Worm (Caenorhabditis elegans) whole organism, L1 larva: ENCODE data around the gene gba-3.

ENCODE experiments used
- C34B4.2 ChIP-seq: sonication (generic microtip); optimal IDR thresholded peaks from 2 replicates; lab custom pipeline; 2017; ENCODE audit warnings: mild to moderate bottlenecking, missing genetic modification characterization, missing compliant biosample characterization
- Y116A8C.19 ChIP-seq: sonication (generic microtip); optimal IDR thresholded peaks from 2 replicates; lab custom pipeline; 2016; ENCODE audit warnings: missing compliant biosample characterization, missing genetic modification characterization, borderline replicate concordance
- dpl-1 ChIP-seq, 3 experiments: fragments of 150-350 bp in 2 of 3; sonication (generic microtip) in 1 of 3; optimal IDR thresholded peaks; 2 replicates each; lab custom pipeline; 2014 to 2017; ENCODE audit warnings: missing biosample characterization in 3 of 3, missing genetic modification characterization in 3 of 3, missing genetic modification reagents in 3 of 3
- efl-1 ChIP-seq, 4 experiments: fragments of 150-350 bp; optimal IDR thresholded peaks in 3 of 4; peaks in 1 of 4; 1 replicate in 1 of 4; 2 replicates in 3 of 4; lab custom pipeline; 2014; ENCODE audit warnings: missing biosample characterization in 2 of 4, missing genetic modification characterization in 2 of 4, missing genetic modification reagents in 2 of 4
- efl-3 ChIP-seq: fragments of 200-800 bp; sonication (Bioruptor generic); optimal IDR thresholded peaks from 2 replicates; lab custom pipeline; 2018; ENCODE audit warnings: mild to moderate bottlenecking, missing genetic modification characterization, missing compliant biosample characterization
- elt-2 ChIP-seq: sonication (generic microtip); optimal IDR thresholded peaks from 2 replicates; lab custom pipeline; 2016; ENCODE audit warnings: missing genetic modification characterization, mild to moderate bottlenecking, inconsistent platforms, missing compliant biosample characterization, missing genetic modification reagents
- ets-5 ChIP-seq: fragments of 200-800 bp; sonication (Bioruptor generic); IDR thresholded peaks from 2 replicates; pipeline ENCODE4 v1.3.6; 2022; ENCODE audit warnings: missing genetic modification characterization, missing compliant biosample characterization
- fkh-10 ChIP-seq: sonication (generic microtip); optimal IDR thresholded peaks from 2 replicates; lab custom pipeline; 2017; ENCODE audit warnings: missing biosample characterization, missing genetic modification reagents, missing genetic modification characterization
- fos-1 ChIP-seq: fragments of 150-350 bp; optimal IDR thresholded peaks from 2 replicates; lab custom pipeline; 2014; ENCODE audit warnings: missing biosample characterization, missing genetic modification characterization
- grh-1 ChIP-seq: fragments of 200-800 bp; sonication (Bioruptor generic); IDR thresholded peaks from 2 replicates; pipeline ENCODE4 v1.3.6; 2022; ENCODE audit warnings: missing genetic modification reagents, missing genetic modification characterization, missing compliant biosample characterization
- hlh-17 ChIP-seq: fragments of 200-800 bp; sonication (Bioruptor generic); optimal IDR thresholded peaks from 2 replicates; lab custom pipeline; 2018; ENCODE audit warnings: missing genetic modification characterization, mild to moderate bottlenecking, missing compliant biosample characterization, moderate library complexity, borderline replicate concordance
- hlh-4 ChIP-seq: sonication (generic microtip); optimal IDR thresholded peaks from 2 replicates; lab custom pipeline; 2016; ENCODE audit warnings: mild to moderate bottlenecking, missing genetic modification characterization, missing compliant biosample characterization
- hpl-2 ChIP-seq: fragments of 150-350 bp; optimal IDR thresholded peaks from 2 replicates; lab custom pipeline; 2014; ENCODE audit warnings: missing biosample characterization, missing genetic modification reagents, missing genetic modification characterization
- jun-1 ChIP-seq: fragments of 150-350 bp; optimal IDR thresholded peaks from 2 replicates; lab custom pipeline; 2014; ENCODE audit warnings: missing biosample characterization, missing genetic modification reagents, missing genetic modification characterization
- lin-13 ChIP-seq: fragments of 150-350 bp; optimal IDR thresholded peaks from 2 replicates; lab custom pipeline; 2014; ENCODE audit warnings: missing biosample characterization, missing genetic modification reagents, missing genetic modification characterization
- lin-14 ChIP-seq: fragments of 200-800 bp; sonication (Bioruptor generic); optimal IDR thresholded peaks from 2 replicates; lab custom pipeline; 2018; ENCODE audit warnings: mild to moderate bottlenecking, missing genetic modification characterization, moderate library complexity, missing compliant biosample characterization
- lin-35 ChIP-seq, 2 experiments: fragments of 150-350 bp; optimal IDR thresholded peaks; 2 replicates each; lab custom pipeline; 2014; ENCODE audit warnings: missing biosample characterization in 2 of 2, missing genetic modification characterization in 2 of 2, missing genetic modification reagents in 2 of 2
- mab-9 ChIP-seq: fragments of 200-800 bp; sonication (Bioruptor generic); IDR thresholded peaks from 2 replicates; pipeline ENCODE4 v1.3.6; 2022; ENCODE audit warnings: missing genetic modification reagents, missing genetic modification characterization, missing compliant biosample characterization
- mef-2 ChIP-seq: fragments of 150-350 bp; optimal IDR thresholded peaks from 2 replicates; lab custom pipeline; 2014; ENCODE audit warnings: missing biosample characterization, missing genetic modification characterization
- nhr-12 ChIP-seq: sonication (generic microtip); optimal IDR thresholded peaks from 2 replicates; lab custom pipeline; 2017; ENCODE audit warnings: missing biosample characterization, missing genetic modification characterization
- nhr-20 ChIP-seq: sonication (generic microtip); optimal IDR thresholded peaks from 2 replicates; lab custom pipeline; 2016; ENCODE audit warnings: mild to moderate bottlenecking, missing genetic modification characterization, missing compliant biosample characterization
- nhr-237 ChIP-seq: fragments of 150-350 bp; optimal IDR thresholded peaks from 2 replicates; lab custom pipeline; 2014; ENCODE audit warnings: missing biosample characterization, missing genetic modification characterization
- nhr-47 ChIP-seq: sonication (generic microtip); optimal IDR thresholded peaks from 2 replicates; lab custom pipeline; 2016; ENCODE audit warnings: mild to moderate bottlenecking, missing genetic modification characterization, moderate library complexity, missing compliant biosample characterization
- nhr-71 ChIP-seq: sonication (generic microtip); optimal IDR thresholded peaks from 2 replicates; lab custom pipeline; 2016; ENCODE audit warnings: mild to moderate bottlenecking, missing genetic modification characterization, moderate library complexity, missing compliant biosample characterization
- nhr-77 ChIP-seq: fragments of 150-350 bp; optimal IDR thresholded peaks from 2 replicates; lab custom pipeline; 2014; ENCODE audit warnings: missing biosample characterization, missing genetic modification characterization
- nhr-85 ChIP-seq: sonication (generic microtip); peaks from one replicate; lab custom pipeline; 2016; ENCODE audit warnings: missing genetic modification characterization, inconsistent platforms, missing compliant biosample characterization
- nhr-90 ChIP-seq: sonication (generic microtip); optimal IDR thresholded peaks from 2 replicates; lab custom pipeline; 2016; ENCODE audit warnings: mild to moderate bottlenecking, missing genetic modification characterization, missing compliant biosample characterization; ENCODE audit not compliant: poor library complexity
- pqm-1 ChIP-seq: sonication (generic microtip); optimal IDR thresholded peaks from 3 replicates; lab custom pipeline; 2017; ENCODE audit warnings: missing biosample characterization, missing genetic modification characterization
- snu-23 ChIP-seq: sonication (generic microtip); optimal IDR thresholded peaks from 2 replicates; lab custom pipeline; 2016; ENCODE audit warnings: missing genetic modification characterization, missing compliant biosample characterization
- swsn-7 ChIP-seq: sonication (generic microtip); optimal IDR thresholded peaks from 2 replicates; lab custom pipeline; 2016; ENCODE audit warnings: missing genetic modification characterization, missing compliant biosample characterization
- tlp-1 ChIP-seq: fragments of 150-350 bp; optimal IDR thresholded peaks from 2 replicates; lab custom pipeline; 2014; ENCODE audit warnings: missing biosample characterization, missing genetic modification characterization
- unc-130 ChIP-seq: fragments of 150-350 bp; optimal IDR thresholded peaks from 2 replicates; lab custom pipeline; 2017; ENCODE audit warnings: missing biosample characterization, missing genetic modification characterization, inconsistent platforms
- unc-86 ChIP-seq: sonication (generic microtip); optimal IDR thresholded peaks from 2 replicates; lab custom pipeline; 2016; ENCODE audit warnings: missing genetic modification characterization, missing compliant biosample characterization
- vab-15 ChIP-seq: sonication (generic microtip); optimal IDR thresholded peaks from 2 replicates; lab custom pipeline; 2017; ENCODE audit warnings: missing genotype, mild to moderate bottlenecking, missing genetic modification characterization, missing compliant biosample characterization
- zag-1 ChIP-seq: fragments of 150-350 bp; optimal IDR thresholded peaks from 2 replicates; lab custom pipeline; 2014; ENCODE audit warnings: missing biosample characterization, missing genetic modification characterization
- zip-4 ChIP-seq: fragments of 200-800 bp; sonication (Bioruptor generic); optimal IDR thresholded peaks from 2 replicates; lab custom pipeline; 2018; ENCODE audit warnings: mild to moderate bottlenecking, missing genetic modification characterization, moderate library complexity, missing compliant biosample characterization

gba-3 gene

DNA sequence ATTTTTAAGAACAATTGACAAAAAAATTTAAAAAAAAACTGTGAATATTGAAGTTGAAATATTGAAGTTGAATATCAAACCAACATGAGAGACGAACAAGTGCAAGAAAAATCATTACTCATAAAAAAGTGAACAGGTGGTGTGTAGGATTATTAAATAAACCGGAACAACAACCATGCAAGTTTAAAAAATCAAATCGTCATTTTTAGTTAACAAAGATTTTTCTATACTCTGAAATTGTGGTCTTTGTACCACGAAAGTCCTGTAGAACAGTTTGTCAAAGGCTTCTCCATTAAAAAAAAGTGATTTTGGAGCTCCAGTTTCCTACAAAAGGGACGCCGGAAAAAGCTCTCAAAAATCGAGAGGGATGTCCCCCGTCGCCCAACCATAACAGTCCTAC lies 33.1 kb upstream of the gba-3 start, which contains the start of gene C06A12.19 (continued):
- no peak for TF ChIP-seq ets-5 (GFP tag; lab: Robert Waterston, UW)
- TF ChIP-seq, all 84 proteins: peak for 0

DNA sequence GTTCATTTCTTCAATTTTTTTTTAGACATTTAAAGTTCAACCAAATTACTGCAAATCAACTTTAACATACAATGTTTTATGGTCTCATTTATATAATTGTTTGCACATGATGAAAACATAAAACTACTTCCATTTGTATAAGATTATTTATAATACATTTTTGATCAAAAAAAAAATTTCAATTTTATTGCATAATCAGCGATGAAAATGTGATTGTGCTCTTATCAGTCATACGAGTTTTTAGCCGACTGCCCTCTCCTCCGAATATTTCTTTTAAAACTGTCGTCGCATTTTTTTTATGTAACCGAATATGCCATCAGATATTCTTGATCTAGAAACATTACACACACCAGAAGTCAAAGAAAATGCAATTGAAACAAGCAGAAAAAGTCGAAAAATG lies 32.7 kb upstream of the gba-3 start, which contains the start of gene F08A7.1:
F08A7.1 (plus strand) TSS at position 191 of the 400 bp plus-strand sequence.
- TF ChIP-seq efl-1 (optimal IDR thresholded peaks at IDR 0.05; lab: Kevin White, UChicago) (no peak), efl-1 (GFP tag; optimal IDR thresholded peaks at IDR 0.05 in 1 of 2; lab: Kevin White, UChicago) (no peak), zip-4 (GFP tag; lab: Kevin White, UChicago) (no peak), nhr-85 (tag; lab: Kevin White, UChicago) (peak; percentile 32), pqm-1 (no peak), elt-2 (tag; lab: Kevin White, UChicago) (peak; percentile 63), hlh-4 (no peak)

DNA sequence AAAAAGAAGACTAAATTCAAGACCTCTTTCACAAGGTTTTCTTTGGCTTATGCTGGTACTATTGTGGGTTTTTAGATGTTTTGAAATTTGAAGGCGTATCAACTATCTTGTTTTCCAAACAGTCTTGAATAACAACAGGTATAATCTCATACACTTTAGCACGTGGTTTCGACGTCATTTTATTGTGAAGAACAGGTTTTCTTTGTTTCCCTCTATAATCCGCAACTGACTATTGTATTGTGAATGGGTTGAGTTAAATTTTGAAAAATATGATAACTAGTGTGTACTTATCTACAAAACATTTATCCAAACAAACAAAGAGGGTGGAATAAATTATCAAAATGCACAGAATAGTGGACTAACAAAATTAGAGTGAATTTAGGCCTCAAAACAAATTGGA lies 31.9 kb upstream of the gba-3 start:
- TF ChIP-seq lin-35 (GFP tag; optimal IDR thresholded peaks at IDR 0.05; lab: Kevin White, UChicago): peak in 1 of 2 experiments; percentile 62
- peak; percentile 68 for TF ChIP-seq grh-1 (GFP tag; lab: Robert Waterston, UW)
- peak; percentile 37 for TF ChIP-seq nhr-71 (tag; lab: Kevin White, UChicago)
- peak; percentile 39 for TF ChIP-seq lin-14 (GFP tag; lab: Kevin White, UChicago)
- peak; percentile 79 for TF ChIP-seq nhr-85 (tag; lab: Kevin White, UChicago)
- no peak for TF ChIP-seq jun-1
- TF ChIP-seq efl-1 (optimal IDR thresholded peaks at IDR 0.05; lab: Kevin White, UChicago): no peak
- peak in 1 of 2 experiments; percentile 33 for TF ChIP-seq efl-1 (GFP tag; optimal IDR thresholded peaks at IDR 0.05 in 1 of 2; lab: Kevin White, UChicago)
- TF ChIP-seq C34B4.2: no peak
- peak; percentile 67 for TF ChIP-seq nhr-20
- peak; percentile 65 for TF ChIP-seq snu-23 (GFP tag; lab: Kevin White, UChicago)

DNA sequence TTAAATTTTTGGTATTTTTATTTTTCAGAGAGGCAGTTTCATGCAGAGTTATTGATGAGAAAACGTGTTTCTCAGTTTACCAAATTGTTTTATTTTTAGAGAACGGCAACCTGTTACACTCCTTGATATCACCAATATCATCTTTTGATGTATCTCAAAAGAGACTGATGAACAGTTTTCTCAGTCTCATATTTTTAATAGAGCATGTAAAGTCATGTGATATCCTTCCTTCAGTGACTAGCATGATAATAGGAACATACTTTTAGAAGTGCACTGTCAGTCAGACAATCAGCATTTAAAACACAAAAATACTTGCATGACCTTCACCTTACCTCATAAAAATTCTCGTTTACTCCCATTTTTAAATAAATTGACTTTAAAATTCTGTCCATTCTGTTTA lies 30.6 kb upstream of the gba-3 start, which contains the start of gene F11E6.11:
F11E6.11 (plus strand) TSS at position 325 of the 400 bp plus-strand sequence.
- TF ChIP-seq lin-35 (GFP tag; optimal IDR thresholded peaks at IDR 0.05; lab: Kevin White, UChicago) (peak in 1 of 2 experiments; percentile 16), vab-15 (tag; lab: Kevin White, UChicago) (no peak), swsn-7 (no peak), zag-1 (tag; lab: Kevin White, UChicago) (no peak)

DNA sequence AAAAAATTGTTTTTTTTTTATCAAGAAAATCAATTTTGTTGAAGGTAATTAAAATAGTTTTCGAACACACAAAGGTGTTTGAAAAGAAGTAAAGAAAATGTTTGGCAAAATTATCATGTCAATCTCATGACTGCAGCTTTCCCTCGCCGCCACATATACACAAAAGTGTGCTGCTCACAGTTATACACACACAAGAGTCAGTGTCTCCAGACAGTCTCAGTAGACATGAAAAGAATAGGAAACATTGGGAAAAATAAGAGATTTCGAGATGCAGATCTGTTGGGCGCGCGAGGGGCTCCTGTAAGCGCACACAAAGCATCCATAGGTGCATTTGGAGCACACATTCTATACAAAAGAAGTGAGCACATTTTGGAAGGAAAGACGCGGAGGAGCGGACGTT lies 24.8 kb upstream of the gba-3 start:
- TF ChIP-seq nhr-12 (tag; lab: Kevin White, UChicago) (no peak), vab-15 (tag; lab: Kevin White, UChicago) (no peak), nhr-77 (no peak), mab-9 (no peak), hpl-2 (GFP tag; lab: Kevin White, UChicago) (no peak), hlh-17 (no peak), unc-86 (tag; lab: Kevin White, UChicago) (no peak), nhr-237 (tag; lab: Kevin White, UChicago) (no peak), nhr-47 (tag; lab: Kevin White, UChicago) (no peak), dpl-1 (GFP tag; optimal IDR thresholded peaks at IDR 0.05; lab: Kevin White, UChicago) (no peak), elt-2 (tag; lab: Kevin White, UChicago) (no peak), mef-2 (tag; lab: Kevin White, UChicago) (no peak), fos-1 (tag; lab: Kevin White, UChicago) (no peak)

DNA sequence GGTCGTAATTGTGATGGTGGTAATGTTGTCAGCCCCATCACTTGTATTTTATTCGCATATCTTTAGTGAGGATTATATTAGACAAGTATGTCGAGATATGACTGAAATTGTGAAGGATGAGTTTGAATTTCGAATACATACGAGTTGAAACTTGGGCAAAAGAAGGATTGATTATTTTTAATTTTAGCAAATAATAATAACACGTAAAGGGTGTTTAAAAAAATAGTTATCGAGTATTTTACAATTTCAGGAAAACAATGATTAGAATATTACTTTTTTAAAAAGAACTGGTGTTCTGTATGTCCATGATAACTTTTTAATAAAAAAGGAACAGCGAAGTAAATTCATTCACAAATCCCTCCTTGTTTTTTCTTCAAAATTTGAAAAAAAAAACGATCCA lies 22.7 kb upstream of the gba-3 start, which contains the start of gene F11E6.8:
F11E6.8 (minus strand) TSS at position 101 of the 400 bp plus-strand sequence.
- TF ChIP-seq lin-13: no peak
- TF ChIP-seq swsn-7: no peak
- no peak for TF ChIP-seq nhr-90
- no peak for TF ChIP-seq Y116A8C.19 (tag; lab: Kevin White, UChicago)
- no peak for TF ChIP-seq hlh-17
- no peak for TF ChIP-seq fkh-10 (GFP tag; lab: Kevin White, UChicago)
- TF ChIP-seq efl-3 (GFP tag; lab: Kevin White, UChicago): no peak
- no peak for TF ChIP-seq fos-1 (tag; lab: Kevin White, UChicago)
- no peak for TF ChIP-seq unc-130 (tag; lab: Kevin White, UChicago)
- no peak for TF ChIP-seq snu-23 (GFP tag; lab: Kevin White, UChicago)
- no peak for TF ChIP-seq nhr-77
- TF ChIP-seq tlp-1 (tag; lab: Kevin White, UChicago): no peak
- TF ChIP-seq, all 84 proteins: peak for 0
